Fruit fly (Drosophila melanogaster) whole organism, embryonic: ENCODE data around the gene Nup98-96.
A peak's percentile ranks its signal among the peaks of the same experiment; 100 is the strongest.

ENCODE experiments used
- Awh ChIP-seq: fragments of 200-800 bp; sonication (Bioruptor generic); IDR thresholded peaks from 2 replicates; pipeline ENCODE4, ENCODE4 v1.3.6; 2022; ENCODE audit warnings: missing biosample characterization, missing genetic modification characterization
- BEAF-32 ChIP-seq: fragments of 200-800 bp; sonication (Bioruptor generic); optimal IDR thresholded peaks from 3 replicates; lab custom pipeline; 2017; ENCODE audit warnings: missing biosample characterization, missing genetic modification characterization, mild to moderate bottlenecking, moderate library complexity, missing genetic modification reagents
- Bteb2 ChIP-seq: fragments of 200-800 bp; sonication (Bioruptor generic); optimal IDR thresholded peaks from 2 replicates; lab custom pipeline; 2016; ENCODE audit warnings: missing biosample characterization, missing genetic modification characterization
- CG10321 ChIP-seq: fragments of 200-800 bp; sonication (Bioruptor generic); IDR thresholded peaks from 2 replicates; pipeline ENCODE4 v1.3.6; 2022; ENCODE audit warnings: missing biosample characterization, missing genetic modification characterization
- CG10543 ChIP-seq: fragments of 200-800 bp; sonication (Bioruptor generic); optimal IDR thresholded peaks from 3 replicates; lab custom pipeline; 2017; ENCODE audit warnings: missing biosample characterization, mild to moderate bottlenecking, missing genetic modification characterization, moderate library complexity
- CG10565 ChIP-seq: fragments of 200-800 bp; sonication (Bioruptor generic); optimal IDR thresholded peaks from 3 replicates; lab custom pipeline; 2016; ENCODE audit warnings: missing biosample characterization, mild to moderate bottlenecking, missing genetic modification characterization
- CG10959 ChIP-seq: fragments of 200-800 bp; sonication (Bioruptor generic); IDR thresholded peaks from 2 replicates; pipeline ENCODE4 v1.3.6; 2022; ENCODE audit warnings: missing biosample characterization, missing genetic modification characterization
- CG13123 ChIP-seq: fragments of 200-800 bp; sonication (Bioruptor generic); optimal IDR thresholded peaks from 2 replicates; lab custom pipeline; 2016; ENCODE audit warnings: missing biosample characterization, missing genetic modification characterization
- CG13296 ChIP-seq: fragments of 200-800 bp; sonication (Bioruptor generic); optimal IDR thresholded peaks from 3 replicates; lab custom pipeline; 2018; ENCODE audit warnings: missing biosample characterization, mild to moderate bottlenecking, missing genetic modification characterization
- CG13424 ChIP-seq: fragments of 200-800 bp; sonication (Bioruptor generic); optimal IDR thresholded peaks from 2 replicates; lab custom pipeline; 2019; ENCODE audit warnings: missing biosample characterization, mild to moderate bottlenecking, missing genetic modification characterization, moderate library complexity
- CG1603 ChIP-seq: fragments of 200-800 bp; sonication (Bioruptor generic); optimal IDR thresholded peaks from 2 replicates; lab custom pipeline; 2019; ENCODE audit warnings: missing biosample characterization, mild to moderate bottlenecking, missing genetic modification characterization, moderate library complexity
- CG16779 ChIP-seq: fragments of 200-800 bp; sonication (Bioruptor generic); IDR thresholded peaks from 2 replicates; pipeline ENCODE4 v1.3.6; 2022; ENCODE audit warnings: missing biosample characterization, missing genetic modification characterization
- CG2202 ChIP-seq: fragments of 200-800 bp; sonication (Bioruptor generic); optimal IDR thresholded peaks from 2 replicates; lab custom pipeline; 2018; ENCODE audit warnings: missing biosample characterization, mild to moderate bottlenecking, missing genetic modification characterization
- CG3995 ChIP-seq: fragments of 200-800 bp; sonication (Bioruptor generic); optimal IDR thresholded peaks from 3 replicates; lab custom pipeline; 2016; ENCODE audit warnings: missing biosample characterization, missing genetic modification characterization
- CG6765 ChIP-seq: fragments of 200-800 bp; sonication (Bioruptor generic); optimal IDR thresholded peaks from 3 replicates; lab custom pipeline; 2017; ENCODE audit warnings: missing biosample characterization, mild to moderate bottlenecking, missing genetic modification characterization
- CG9437 ChIP-seq: fragments of 200-800 bp; sonication (Bioruptor generic); optimal IDR thresholded peaks from 2 replicates; lab custom pipeline; 2018; ENCODE audit warnings: missing biosample characterization, mild to moderate bottlenecking, missing genetic modification characterization
- D ChIP-seq, 2 experiments: fragments of 200-800 bp in 1 of 2; fragments of >200 bp in 1 of 2; sonication (Bioruptor generic) in 1 of 2; optimal IDR thresholded peaks; 2 replicates in 1 of 2; 3 replicates in 1 of 2; lab custom pipeline; 2017; ENCODE audit warnings: mild to moderate bottlenecking in 1 of 2, missing biosample characterization in 1 of 2, missing genetic modification characterization in 1 of 2, missing genetic modification reagents in 1 of 2
- D19B ChIP-seq: fragments of 200-800 bp; sonication (Bioruptor generic); optimal IDR thresholded peaks from 2 replicates; lab custom pipeline; 2017; ENCODE audit warnings: missing biosample characterization, mild to moderate bottlenecking, missing genetic modification characterization
- Dip2 ChIP-seq: fragments of 200-800 bp; sonication (Bioruptor generic); IDR thresholded peaks from 2 replicates; pipeline ENCODE4 v1.3.6; 2022; ENCODE audit warnings: missing biosample characterization, missing genetic modification characterization
- Fer1 ChIP-seq: fragments of 200-800 bp; sonication (Bioruptor generic); optimal IDR thresholded peaks from 2 replicates; lab custom pipeline; 2017; ENCODE audit warnings: missing biosample characterization, mild to moderate bottlenecking, missing genetic modification characterization
- HLH4C ChIP-seq: fragments of 200-800 bp; sonication (Bioruptor generic); IDR thresholded peaks from 3 replicates; pipeline ENCODE4 v1.3.6; 2022; ENCODE audit warnings: missing biosample characterization, missing genetic modification characterization; ENCODE audit not compliant: partially characterized antibody
- HLH54F ChIP-seq: fragments of 200-800 bp; sonication (Bioruptor generic); optimal IDR thresholded peaks from 3 replicates; lab custom pipeline; 2016; ENCODE audit warnings: missing biosample characterization, missing genetic modification characterization
- Hand ChIP-seq: fragments of 200-800 bp; sonication (Bioruptor generic); optimal IDR thresholded peaks from 2 replicates; lab custom pipeline; 2017; ENCODE audit warnings: mild to moderate bottlenecking, missing biosample characterization, missing genetic modification reagents, missing genetic modification characterization
- Hr51 ChIP-seq, 2 experiments: fragments of 200-800 bp; sonication (Bioruptor generic); optimal IDR thresholded peaks; 2 replicates in 1 of 2; 3 replicates in 1 of 2; lab custom pipeline; 2016 to 2018; ENCODE audit warnings: missing biosample characterization in 2 of 2, missing genetic modification characterization in 2 of 2, mild to moderate bottlenecking in 1 of 2, moderate library complexity in 1 of 2
- Lim3 ChIP-seq: fragments of 200-800 bp; sonication (Bioruptor generic); IDR thresholded peaks from 2 replicates; pipeline ENCODE4 v1.3.6; 2022; ENCODE audit warnings: missing biosample characterization, missing genetic modification characterization
- NfI ChIP-seq: fragments of 200-800 bp; sonication (Bioruptor generic); optimal IDR thresholded peaks from 3 replicates; lab custom pipeline; 2018; ENCODE audit warnings: missing biosample characterization, mild to moderate bottlenecking, missing genetic modification characterization, moderate library complexity
- Scr ChIP-seq: fragments of 200-800 bp; sonication (Bioruptor generic); IDR thresholded peaks from 2 replicates; pipeline ENCODE4 v1.3.6; 2022; ENCODE audit warnings: missing biosample characterization, missing genetic modification characterization; ENCODE audit not compliant: partially characterized antibody
- Stat92E ChIP-seq, 3 experiments: fragments of >200 bp in 2 of 3; fragments of 200-800 bp in 1 of 3; sonication (Bioruptor generic) in 1 of 3; optimal IDR thresholded peaks; 2 replicates each; lab custom pipeline; 2017 to 2019; ENCODE audit warnings: missing biosample characterization in 3 of 3, missing genetic modification characterization in 3 of 3, mild to moderate bottlenecking in 1 of 3, moderate library complexity in 1 of 3
- Vsx1 ChIP-seq: fragments of 200-800 bp; sonication (Bioruptor generic); optimal IDR thresholded peaks from 2 replicates; lab custom pipeline; 2017; ENCODE audit warnings: missing biosample characterization, mild to moderate bottlenecking, missing genetic modification characterization, missing genetic modification reagents
- ac ChIP-seq: fragments of 200-800 bp; sonication (Bioruptor generic); optimal IDR thresholded peaks from 3 replicates; lab custom pipeline; 2017; ENCODE audit warnings: missing biosample characterization, mild to moderate bottlenecking, missing genetic modification characterization
- al ChIP-seq: fragments of 200-800 bp; sonication (Bioruptor generic); IDR thresholded peaks from 2 replicates; pipeline ENCODE4 v1.3.6; 2022; ENCODE audit warnings: missing biosample characterization, missing genetic modification characterization
- caup ChIP-seq: fragments of 200-800 bp; sonication (Bioruptor generic); optimal IDR thresholded peaks from 3 replicates; lab custom pipeline; 2017; ENCODE audit warnings: missing biosample characterization, mild to moderate bottlenecking, missing genetic modification characterization, moderate library complexity; ENCODE audit not compliant: severe bottlenecking
- chm ChIP-seq: fragments of 200-800 bp; sonication (Bioruptor generic); IDR thresholded peaks from 2 replicates; pipeline ENCODE4 v1.3.6; 2022; ENCODE audit warnings: missing biosample characterization, missing genetic modification characterization
- crc ChIP-seq: fragments of 200-800 bp; sonication (Bioruptor generic); optimal IDR thresholded peaks from 2 replicates; lab custom pipeline; 2016; ENCODE audit warnings: missing biosample characterization, missing genetic modification characterization
- dpn ChIP-seq, 2 experiments: fragments of 200-800 bp; sonication (Bioruptor generic); optimal IDR thresholded peaks; 3 replicates each; lab custom pipeline; 2016; ENCODE audit warnings: missing biosample characterization in 2 of 2, missing genetic modification characterization in 2 of 2
- fd3F ChIP-seq: fragments of 200-800 bp; sonication (Bioruptor generic); optimal IDR thresholded peaks from 2 replicates; lab custom pipeline; 2018; ENCODE audit warnings: missing biosample characterization, mild to moderate bottlenecking, missing genetic modification characterization, moderate library complexity
- gt ChIP-seq: fragments of 200-800 bp; sonication (Bioruptor generic); IDR thresholded peaks from 2 replicates; pipeline ENCODE4 v1.3.6; 2022; ENCODE audit warnings: missing biosample characterization, missing genetic modification characterization
- ham ChIP-seq: fragments of 200-800 bp; sonication (Bioruptor generic); IDR thresholded peaks from 2 replicates; pipeline ENCODE4 v1.3.6; 2022; ENCODE audit warnings: missing biosample characterization, missing genetic modification characterization
- her ChIP-seq: fragments of 200-800 bp; sonication (Bioruptor generic); optimal IDR thresholded peaks from 2 replicates; lab custom pipeline; 2016; ENCODE audit warnings: missing biosample characterization, missing genetic modification characterization
- lab ChIP-seq: fragments of 200-800 bp; sonication (Bioruptor generic); optimal IDR thresholded peaks from 3 replicates; lab custom pipeline; 2017; ENCODE audit warnings: missing biosample characterization, missing genetic modification characterization, mild to moderate bottlenecking, moderate library complexity, missing genetic modification reagents
- mirr ChIP-seq: fragments of 200-800 bp; sonication (Bioruptor generic); optimal IDR thresholded peaks from 3 replicates; lab custom pipeline; 2018; ENCODE audit warnings: missing biosample characterization, mild to moderate bottlenecking, missing genetic modification characterization
- nerfin-1 ChIP-seq: fragments of 200-800 bp; sonication (Bioruptor generic); optimal IDR thresholded peaks from 3 replicates; lab custom pipeline; 2019; ENCODE audit warnings: missing biosample characterization, mild to moderate bottlenecking, missing genetic modification characterization, moderate library complexity
- pros ChIP-seq: fragments of 200-800 bp; sonication (Bioruptor generic); optimal IDR thresholded peaks from 3 replicates; lab custom pipeline; 2019; ENCODE audit warnings: missing biosample characterization, mild to moderate bottlenecking, missing genetic modification characterization, moderate library complexity
- scrt ChIP-seq: fragments of 200-800 bp; sonication (Bioruptor generic); optimal IDR thresholded peaks from 2 replicates; lab custom pipeline; 2018; ENCODE audit warnings: missing biosample characterization, mild to moderate bottlenecking, missing genetic modification characterization, moderate library complexity
- seq ChIP-seq: fragments of 200-800 bp; sonication (Bioruptor generic); IDR thresholded peaks from 2 replicates; pipeline ENCODE4 v1.3.6; 2022; ENCODE audit warnings: missing biosample characterization, missing genetic modification characterization
- sima ChIP-seq: fragments of 200-800 bp; sonication (Bioruptor generic); optimal IDR thresholded peaks from 2 replicates; lab custom pipeline; 2016; ENCODE audit warnings: missing biosample characterization, missing genetic modification characterization
- unpg ChIP-seq: fragments of 200-800 bp; sonication (Bioruptor generic); optimal IDR thresholded peaks from 3 replicates; lab custom pipeline; 2018; ENCODE audit warnings: missing biosample characterization, mild to moderate bottlenecking, missing genetic modification characterization, moderate library complexity
- wdn ChIP-seq: fragments of 200-800 bp; sonication (Bioruptor generic); IDR thresholded peaks from 2 replicates; pipeline ENCODE4 v1.3.6; 2022; ENCODE audit warnings: missing biosample characterization, missing genetic modification characterization
- zf30C ChIP-seq: fragments of 200-800 bp; sonication (Bioruptor generic); optimal IDR thresholded peaks from 3 replicates; lab custom pipeline; 2018; ENCODE audit warnings: missing biosample characterization, mild to moderate bottlenecking, missing genetic modification characterization

Nup98-96 gene

dm6 chr3R:23726740-23727139 is 54.7 kb downstream of the Nup98-96 start (continued):
- no peak for TF ChIP-seq HLH4C (GFP tag; lab: Robert Waterston, UW)
- no peak for TF ChIP-seq Scr (GFP tag; lab: Robert Waterston, UW)
- TF ChIP-seq Hand = peak; percentile 86
- no peak for TF ChIP-seq CG13123
- TF ChIP-seq CG10959 (GFP tag; lab: Robert Waterston, UW) = no peak
- TF ChIP-seq unpg (GFP tag; lab: Kevin White, UChicago) = peak; percentile 82
- TF ChIP-seq chm = peak; percentile 70; the same call in 1 of the 2 replicates
- TF ChIP-seq CG13424 = peak; percentile 63
- no peak for TF ChIP-seq CG2202
- peak; percentile 35 for TF ChIP-seq Vsx1 (GFP tag; lab: Kevin White, UChicago)
- TF ChIP-seq CG16779 (GFP tag; lab: Robert Waterston, UW) = 0 out of 2 replicates have a peak, but pooled peaks have one; percentile 64
- TF ChIP-seq al (GFP tag; lab: Robert Waterston, UW) = peak; percentile 87
- TF ChIP-seq wdn (GFP tag; lab: Robert Waterston, UW) = peak; percentile 80
- peak; percentile 80 for TF ChIP-seq seq
- no peak for TF ChIP-seq Dip2
- no peak for TF ChIP-seq zf30C (GFP tag; lab: Kevin White, UChicago)
- TF ChIP-seq scrt (GFP tag; lab: Kevin White, UChicago) = peak; percentile 78
- peak; percentile 65 for TF ChIP-seq NfI
- TF ChIP-seq Bteb2 (GFP tag; lab: Kevin White, UChicago) = peak; percentile 75
- peak; percentile 51 for TF ChIP-seq CG1603 (tag; lab: Kevin White, UChicago)
- TF ChIP-seq HLH54F (GFP tag; lab: Kevin White, UChicago) = peak; percentile 73
- peak; percentile 23 for TF ChIP-seq CG9437 (GFP tag; lab: Kevin White, UChicago)
- no peak for TF ChIP-seq Stat92E (GFP tag; optimal IDR thresholded peaks at IDR 0.05; lab: Kevin White, UChicago)
- peak; percentile 84 for TF ChIP-seq caup
- peak; percentile 53 for TF ChIP-seq CG10321 (GFP tag; lab: Robert Waterston, UW)
- peak; percentile 90 for TF ChIP-seq Fer1 (GFP tag; lab: Kevin White, UChicago)
- TF ChIP-seq her (GFP tag; lab: Kevin White, UChicago) = peak; percentile 56
- peak; percentile 76 for TF ChIP-seq D19B (GFP tag; lab: Kevin White, UChicago)
- no peak for TF ChIP-seq D (optimal IDR thresholded peaks at IDR 0.05; lab: Kevin White, UChicago)
- peak; percentile 10 for TF ChIP-seq D (GFP tag; optimal IDR thresholded peaks at IDR 0.05; lab: Kevin White, UChicago)
- no peak for TF ChIP-seq BEAF-32
- peak; percentile 77 for TF ChIP-seq fd3F
- TF ChIP-seq ac (GFP tag; lab: Kevin White, UChicago) = no peak
- TF ChIP-seq lab (GFP tag; lab: Kevin White, UChicago) = peak; percentile 95
- TF ChIP-seq ham = peak; percentile 75; the same call in 1 of the 2 replicates
- no peak for TF ChIP-seq nerfin-1 (tag; lab: Kevin White, UChicago)
- TF ChIP-seq Lim3 (GFP tag; lab: Robert Waterston, UW) = no peak
- no peak for TF ChIP-seq CG10543 (GFP tag; lab: Kevin White, UChicago)
- 0 out of 2 replicates have a peak, but pooled peaks have one; percentile 46 for TF ChIP-seq Awh
- TF ChIP-seq pros (GFP tag; lab: Kevin White, UChicago) = no peak
- peak; percentile 79 for TF ChIP-seq CG6765 (GFP tag; lab: Kevin White, UChicago)
- peak; percentile 12 for TF ChIP-seq mirr (GFP tag; lab: Kevin White, UChicago)
- peak; percentile 65 to 73 for TF ChIP-seq dpn (GFP tag; optimal IDR thresholded peaks at IDR 0.05; lab: Kevin White, UChicago)
- peak; percentile 75 for TF ChIP-seq CG13296 (GFP tag; lab: Kevin White, UChicago)
- peak; percentile 45 to 86 for TF ChIP-seq Hr51 (GFP tag; optimal IDR thresholded peaks at IDR 0.05; lab: Kevin White, UChicago)
- TF ChIP-seq crc (GFP tag; lab: Kevin White, UChicago) = peak; percentile 53
- TF ChIP-seq CG10565 (GFP tag; lab: Kevin White, UChicago) = no peak
- TF ChIP-seq gt (GFP tag; lab: Robert Waterston, UW) = no peak
- TF ChIP-seq sima (GFP tag; lab: Kevin White, UChicago) = peak; percentile 22
- TF ChIP-seq CG3995 (GFP tag; lab: Kevin White, UChicago) = peak; percentile 51
